Worm (Caenorhabditis elegans) whole organism, late embryonic: Measurements from ENCODE around the gene Y7A5A.2.

Experiments used
- C08G9.2 ChIP-seq: sonication (generic microtip); optimal IDR thresholded peaks from 2 replicates; lab custom pipeline; 2016; ENCODE audit warnings: mild to moderate bottlenecking, missing genetic modification characterization, moderate library complexity, missing compliant biosample characterization
- F13H6.1 ChIP-seq: sonication (generic microtip); optimal IDR thresholded peaks from 2 replicates; lab custom pipeline; 2016; ENCODE audit warnings: missing genetic modification characterization, missing compliant biosample characterization
- K09A11.1 ChIP-seq: sonication (generic microtip); optimal IDR thresholded peaks from 2 replicates; lab custom pipeline; 2017; ENCODE audit warnings: antibody characterized with exemption, mild to moderate bottlenecking, missing genetic modification characterization, missing compliant biosample characterization; ENCODE audit not compliant: insufficient read depth
- T23F11.4 ChIP-seq: fragments of 200-800 bp; sonication (Bioruptor generic); optimal IDR thresholded peaks from 2 replicates; lab custom pipeline; 2018; ENCODE audit warnings: mild to moderate bottlenecking, missing genetic modification characterization, missing compliant biosample characterization
- ceh-14 ChIP-seq: sonication (generic microtip); optimal IDR thresholded peaks from 2 replicates; lab custom pipeline; 2016; ENCODE audit warnings: missing genotype, missing genetic modification characterization, missing compliant biosample characterization
- ceh-19 ChIP-seq: fragments of 200-800 bp; sonication (Bioruptor generic); optimal IDR thresholded peaks from 2 replicates; lab custom pipeline; 2018; ENCODE audit warnings: mild to moderate bottlenecking, missing genetic modification characterization, missing compliant biosample characterization
- ceh-2 ChIP-seq: sonication (generic microtip); optimal IDR thresholded peaks from 2 replicates; lab custom pipeline; 2016; ENCODE audit warnings: missing genotype, missing genetic modification characterization, missing compliant biosample characterization
- ceh-30 ChIP-seq: fragments of 150-350 bp; optimal IDR thresholded peaks from 2 replicates; lab custom pipeline; 2014; ENCODE audit warnings: missing biosample characterization, missing genetic modification characterization
- ceh-48 ChIP-seq: sonication (generic microtip); optimal IDR thresholded peaks from 2 replicates; lab custom pipeline; 2016; ENCODE audit warnings: missing genetic modification characterization, inconsistent platforms, missing compliant biosample characterization
- che-1 ChIP-seq: sonication (generic microtip); optimal IDR thresholded peaks from 2 replicates; lab custom pipeline; 2016; ENCODE audit warnings: mild to moderate bottlenecking, missing genetic modification characterization, missing compliant biosample characterization
- dmd-4 ChIP-seq: sonication (generic microtip); optimal IDR thresholded peaks from 2 replicates; lab custom pipeline; 2016; ENCODE audit warnings: borderline replicate concordance, missing genetic modification characterization, missing compliant biosample characterization
- dve-1 ChIP-seq: sonication (generic microtip); optimal IDR thresholded peaks from 2 replicates; lab custom pipeline; 2017; ENCODE audit warnings: antibody characterized with exemption, mild to moderate bottlenecking, missing genetic modification characterization, missing compliant biosample characterization
- elt-2 ChIP-seq: sonication (generic microtip); optimal IDR thresholded peaks from 2 replicates; lab custom pipeline; 2016; ENCODE audit warnings: missing genetic modification reagents, missing genetic modification characterization, missing compliant biosample characterization
- elt-4 ChIP-seq: sonication (generic microtip); optimal IDR thresholded peaks from 2 replicates; lab custom pipeline; 2016; ENCODE audit warnings: missing genetic modification characterization, missing compliant biosample characterization
- ets-4 ChIP-seq: sonication (generic microtip); optimal IDR thresholded peaks from 2 replicates; lab custom pipeline; 2016; ENCODE audit warnings: missing genetic modification characterization, missing compliant biosample characterization
- eyg-1 ChIP-seq: sonication (generic microtip); optimal IDR thresholded peaks from 2 replicates; lab custom pipeline; 2016; ENCODE audit warnings: missing genotype, missing genetic modification characterization, missing compliant biosample characterization
- fkh-10 ChIP-seq: fragments of 150-350 bp; optimal IDR thresholded peaks from 2 replicates; lab custom pipeline; 2014; ENCODE audit warnings: missing biosample characterization, missing genetic modification reagents, missing genetic modification characterization
- fkh-6 ChIP-seq: sonication (generic microtip); optimal IDR thresholded peaks from 2 replicates; lab custom pipeline; 2016; ENCODE audit warnings: missing genetic modification characterization, missing compliant biosample characterization
- hlh-13 ChIP-seq: fragments of 200-800 bp; sonication (Bioruptor generic); optimal IDR thresholded peaks from 2 replicates; lab custom pipeline; 2018; ENCODE audit warnings: mild to moderate bottlenecking, missing genetic modification characterization, missing compliant biosample characterization
- hlh-15 ChIP-seq: sonication (generic microtip); optimal IDR thresholded peaks from 2 replicates; lab custom pipeline; 2016; ENCODE audit warnings: missing genetic modification characterization, missing compliant biosample characterization
- lin-11 ChIP-seq: fragments of 200-800 bp; sonication (Bioruptor generic); optimal IDR thresholded peaks from 2 replicates; lab custom pipeline; 2018; ENCODE audit warnings: mild to moderate bottlenecking, missing genetic modification characterization, missing compliant biosample characterization
- madf-2 ChIP-seq: sonication (generic microtip); optimal IDR thresholded peaks from 2 replicates; lab custom pipeline; 2017; ENCODE audit warnings: missing genetic modification characterization, missing compliant biosample characterization
- nhr-11 ChIP-seq: fragments of 150-350 bp; optimal IDR thresholded peaks from 2 replicates; lab custom pipeline; 2014; ENCODE audit warnings: missing biosample characterization, missing genetic modification characterization
- pax-1 ChIP-seq: fragments of 150-350 bp; optimal IDR thresholded peaks from 2 replicates; lab custom pipeline; 2014; ENCODE audit warnings: missing biosample characterization, missing genetic modification characterization
- pha-2 ChIP-seq: sonication (generic microtip); optimal IDR thresholded peaks from 2 replicates; lab custom pipeline; 2017; ENCODE audit warnings: mild to moderate bottlenecking, missing genetic modification characterization, missing compliant biosample characterization
- pqm-1 ChIP-seq: sonication (generic microtip); optimal IDR thresholded peaks from 2 replicates; lab custom pipeline; 2016; ENCODE audit warnings: missing genetic modification characterization, missing compliant biosample characterization
- pros-1 ChIP-seq: fragments of 150-350 bp; optimal IDR thresholded peaks from 2 replicates; lab custom pipeline; 2014; ENCODE audit warnings: missing biosample characterization, missing genetic modification reagents, missing genetic modification characterization
- ref-2 ChIP-seq: sonication (generic microtip); optimal IDR thresholded peaks from 2 replicates; lab custom pipeline; 2016; ENCODE audit warnings: missing genetic modification characterization, missing compliant biosample characterization
- rnt-1 ChIP-seq: sonication (generic microtip); optimal IDR thresholded peaks from 2 replicates; lab custom pipeline; 2016; ENCODE audit warnings: missing genetic modification characterization, missing compliant biosample characterization
- sdc-2 ChIP-seq: sonication (generic microtip); optimal IDR thresholded peaks from 2 replicates; lab custom pipeline; 2016; ENCODE audit warnings: missing genotype, missing genetic modification characterization, missing compliant biosample characterization
- sox-2 ChIP-seq: fragments of 200-800 bp; sonication (Bioruptor generic); IDR thresholded peaks from 2 replicates; pipeline ENCODE4 v1.3.6; 2022; ENCODE audit warnings: missing genetic modification reagents, missing genetic modification characterization, missing compliant biosample characterization
- tbx-7 ChIP-seq: sonication (generic microtip); optimal IDR thresholded peaks from 2 replicates; lab custom pipeline; 2016; ENCODE audit warnings: missing genotype, missing genetic modification characterization, missing compliant biosample characterization
- ttx-3 ChIP-seq: sonication (generic microtip); optimal IDR thresholded peaks from 2 replicates; lab custom pipeline; 2016; ENCODE audit warnings: missing genetic modification reagents, missing genetic modification characterization, missing compliant biosample characterization
- unc-42 ChIP-seq: sonication (generic microtip); optimal IDR thresholded peaks from 2 replicates; lab custom pipeline; 2016; ENCODE audit warnings: missing genotype, missing genetic modification characterization, missing compliant biosample characterization
- unc-55 ChIP-seq: sonication (generic microtip); optimal IDR thresholded peaks from 2 replicates; lab custom pipeline; 2017; ENCODE audit warnings: missing biosample characterization, missing genetic modification reagents, missing genetic modification characterization
- zip-5 ChIP-seq: sonication (generic microtip); optimal IDR thresholded peaks from 2 replicates; lab custom pipeline; 2016; ENCODE audit warnings: missing genetic modification characterization, missing compliant biosample characterization

The Y7A5A.2 gene

DNA sequence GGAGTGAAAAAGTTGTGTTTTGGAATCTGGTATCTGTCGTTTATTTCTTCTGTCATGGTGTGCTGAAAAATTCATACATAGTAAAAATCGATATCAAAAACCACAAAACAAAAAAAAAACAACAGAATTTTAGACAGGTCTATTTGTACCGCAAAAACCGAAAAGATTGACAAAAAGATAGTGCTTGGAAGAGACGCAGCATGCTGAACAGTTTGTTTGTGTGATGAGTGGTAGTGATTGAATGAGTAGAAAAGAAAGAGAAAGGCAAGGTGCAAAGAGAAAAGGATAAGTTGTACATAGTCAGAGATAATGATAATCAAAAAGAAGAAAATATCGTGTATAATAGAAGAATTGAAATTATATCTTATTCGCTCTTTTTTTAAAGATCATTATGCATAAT, at the start of gene Y7A5A.2:
Gene Y7A5A.2 (minus strand): TSS at position 62 of the 400 bp plus-strand sequence.
- TF ChIP-seq lin-11 (tag; lab: Kevin White, UChicago) (no peak), ceh-2 (tag; lab: Kevin White, UChicago) (no peak), T23F11.4 (GFP tag; lab: Kevin White, UChicago) (no peak), hlh-13 (GFP tag; lab: Kevin White, UChicago) (no peak), ceh-48 (tag; lab: Kevin White, UChicago) (no peak), dve-1 (no peak), pros-1 (tag; lab: Kevin White, UChicago) (no peak), unc-42 (tag; lab: Kevin White, UChicago) (no peak)

DNA sequence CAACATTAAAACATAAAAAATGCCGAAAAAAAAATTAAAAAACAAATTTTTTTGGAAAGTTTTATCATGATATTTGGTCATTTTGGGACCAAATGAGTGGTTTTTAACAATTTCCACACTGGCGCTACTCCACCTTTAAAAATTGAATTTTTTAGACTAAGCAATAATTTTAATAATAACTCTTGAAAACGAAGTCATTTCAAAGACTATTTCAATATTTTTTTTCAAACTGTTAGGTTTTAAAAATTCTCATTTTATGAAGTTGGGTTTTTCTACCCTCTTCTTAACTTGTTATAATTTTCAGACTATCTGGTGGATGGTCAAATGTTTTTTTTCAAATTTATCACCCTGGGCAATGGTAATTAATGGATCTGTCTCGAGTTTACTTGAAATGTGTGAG, 49.7 kb upstream of the Y7A5A.2 start, which contains the start of gene Y7A5A.8:
Gene Y7A5A.8 (plus strand): TSS at position 301 of the 400 bp plus-strand sequence.
- TF ChIP-seq ceh-48 (tag; lab: Kevin White, UChicago) (no peak), F13H6.1 (tag; lab: Kevin White, UChicago) (no peak), pha-2 (tag; lab: Kevin White, UChicago) (no peak), sox-2 (GFP tag; lab: Robert Waterston, UW) (no peak), madf-2 (tag; lab: Kevin White, UChicago) (no peak), zip-5 (tag; lab: Kevin White, UChicago) (no peak), ceh-19 (GFP tag; lab: Kevin White, UChicago) (no peak), che-1 (tag; lab: Kevin White, UChicago) (no peak), ref-2 (tag; lab: Kevin White, UChicago) (no peak), tbx-7 (tag; lab: Kevin White, UChicago) (no peak), hlh-13 (GFP tag; lab: Kevin White, UChicago) (no peak), nhr-11 (tag; lab: Kevin White, UChicago) (no peak), pqm-1 (tag; lab: Kevin White, UChicago) (no peak), fkh-6 (tag; lab: Kevin White, UChicago) (no peak), elt-4 (tag; lab: Kevin White, UChicago) (no peak), C08G9.2 (tag; lab: Kevin White, UChicago) (no peak)

DNA sequence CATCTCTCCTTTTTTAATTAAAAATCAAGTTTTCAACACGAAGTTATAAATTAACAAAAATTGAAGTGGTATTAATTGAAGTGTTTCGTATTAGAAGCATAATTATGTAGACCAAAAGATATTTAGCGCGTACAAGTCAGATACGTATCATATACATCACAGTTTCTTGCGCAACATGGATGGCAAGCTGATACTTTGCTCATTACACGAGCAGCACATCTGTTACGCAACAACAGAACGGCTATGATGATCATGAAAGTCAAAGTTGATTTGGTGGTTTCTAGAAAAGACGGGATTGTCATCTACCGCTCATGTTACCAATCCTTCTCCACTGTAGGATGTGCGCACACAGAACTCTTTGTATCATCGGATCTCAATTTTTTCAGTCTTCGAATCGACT, 42.0 kb upstream of the Y7A5A.2 start:
- TF ChIP-seq ceh-30 (tag; lab: Kevin White, UChicago) (no peak), ceh-19 (GFP tag; lab: Kevin White, UChicago) (no peak), rnt-1 (tag; lab: Kevin White, UChicago) (no peak), K09A11.1 (tag; lab: Kevin White, UChicago) (no peak), eyg-1 (tag; lab: Kevin White, UChicago) (no peak), lin-11 (tag; lab: Kevin White, UChicago) (no peak), dmd-4 (tag; lab: Kevin White, UChicago) (no peak), fkh-10 (GFP tag; lab: Kevin White, UChicago) (no peak), madf-2 (tag; lab: Kevin White, UChicago) (no peak), elt-2 (tag; lab: Kevin White, UChicago) (no peak), ceh-2 (tag; lab: Kevin White, UChicago) (no peak), pax-1 (tag; lab: Kevin White, UChicago) (no peak), fkh-6 (tag; lab: Kevin White, UChicago) (no peak), ceh-14 (tag; lab: Kevin White, UChicago) (no peak), hlh-15 (tag; lab: Kevin White, UChicago) (no peak), ref-2 (tag; lab: Kevin White, UChicago) (no peak), ets-4 (tag; lab: Kevin White, UChicago) (no peak), unc-55 (no peak)

DNA sequence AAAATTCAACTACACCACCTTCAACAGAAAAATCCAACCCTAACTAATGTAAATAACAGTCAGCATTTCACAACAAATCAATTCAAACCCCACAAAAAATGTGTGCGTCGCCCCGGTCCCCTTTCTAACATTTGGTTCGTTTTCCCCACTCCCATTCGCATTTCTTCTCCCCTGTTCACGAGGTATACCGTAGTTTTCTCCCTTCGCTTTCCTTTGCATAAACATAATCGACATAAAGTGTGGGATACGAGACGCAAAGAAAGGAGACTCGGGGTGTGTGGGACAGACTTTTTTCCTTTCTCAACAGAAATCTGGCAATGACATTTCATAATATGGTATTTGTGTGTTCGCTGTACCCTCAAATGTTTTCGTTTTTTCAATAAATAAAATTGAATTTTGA, 38.8 kb upstream of the Y7A5A.2 start:
- TF ChIP-seq fkh-10 (GFP tag; lab: Kevin White, UChicago) (no peak), ttx-3 (tag; lab: Kevin White, UChicago) (no peak), sdc-2 (peak; percentile 90), dmd-4 (tag; lab: Kevin White, UChicago) (no peak)
